Fruit fly (Drosophila melanogaster): ENCODE data around the gene mtSSB.
A peak's percentile ranks its signal among the peaks of the same experiment; 100 is the strongest.

- TF ChIP-seq pan (optimal IDR thresholded peaks at IDR 0.05) (no peak), Dll (optimal IDR thresholded peaks at IDR 0.05) (peak; percentile 96)
Measured at dm6 chr3R:16224415-16225165, 19.5 kb upstream of the mtSSB start.

Measured in whole organism.